Worm (Caenorhabditis elegans): ENCODE results near the gene srd-13.

DNA sequence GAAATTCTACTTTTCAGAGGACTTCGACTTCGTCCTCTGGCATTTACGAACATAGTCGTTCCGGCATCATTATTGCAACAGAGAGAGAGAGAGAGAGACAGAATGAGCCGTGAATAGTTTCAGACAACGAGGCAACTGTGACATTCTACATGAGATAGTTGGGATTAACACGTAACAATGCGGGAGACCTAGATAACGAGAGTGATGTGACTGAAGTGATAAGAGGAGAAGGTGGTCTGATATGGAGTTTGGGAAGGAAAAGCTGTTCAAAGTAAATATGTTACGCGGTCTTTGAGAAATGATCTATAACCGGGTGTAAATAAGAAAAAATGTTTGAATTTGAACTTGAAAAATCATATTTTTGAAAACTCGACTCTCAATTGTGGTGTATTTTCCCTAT, 24.0 kb upstream of the srd-13 start:
- no peak for TF ChIP-seq ceh-36 (tag; optimal IDR thresholded peaks at IDR 0.05)
- no peak for TF ChIP-seq tbx-37 (GFP tag; conservative IDR thresholded peaks at IDR 0.05)
- TF ChIP-seq pes-1 (GFP tag; IDR thresholded peaks at IDR 0.05), result no peak
- no peak for TF ChIP-seq ets-7 (tag; optimal IDR thresholded peaks at IDR 0.05)
- no peak for TF ChIP-seq flt-1 (GFP tag; IDR thresholded peaks at IDR 0.05)
- TF ChIP-seq scrt-1 (GFP tag; IDR thresholded peaks at IDR 0.05), result no peak
- no peak for TF ChIP-seq ama-1 (optimal IDR thresholded peaks at IDR 0.05)
- TF ChIP-seq tra-4 (tag; optimal IDR thresholded peaks at IDR 0.05), result no peak
- no peak for TF ChIP-seq B0310.2 (tag; optimal IDR thresholded peaks at IDR 0.05)
- TF ChIP-seq aly-1 (tag; optimal IDR thresholded peaks at IDR 0.05), result no peak
- TF ChIP-seq sea-1 (GFP tag; conservative IDR thresholded peaks at IDR 0.05), result no peak
- no peak for TF ChIP-seq F13C5.2 (tag; optimal IDR thresholded peaks at IDR 0.05)
- TF ChIP-seq hmg-4 (GFP tag; optimal IDR thresholded peaks at IDR 0.05), result no peak

All from whole organism, early embryonic.